Fruit fly (Drosophila melanogaster) whole organism, embryonic: ENCODE results near the gene Prim2.

Experiments used
- ATbp ChIP-seq: fragments of 200-800 bp; sonication (Bioruptor generic); optimal IDR thresholded peaks from 2 replicates; lab custom pipeline; 2017; ENCODE audit warnings: missing biosample characterization, mild to moderate bottlenecking, missing genetic modification characterization, missing genetic modification reagents
- Bgb ChIP-seq: fragments of 200-800 bp; sonication (Bioruptor generic); IDR thresholded peaks from 2 replicates; pipeline ENCODE4 v1.3.6; 2022; ENCODE audit warnings: missing biosample characterization, missing genetic modification characterization; ENCODE audit not compliant: partially characterized antibody
- CG10565 ChIP-seq: fragments of 200-800 bp; sonication (Bioruptor generic); optimal IDR thresholded peaks from 3 replicates; lab custom pipeline; 2016; ENCODE audit warnings: missing biosample characterization, mild to moderate bottlenecking, missing genetic modification characterization
- CG11695 ChIP-seq: fragments of 200-800 bp; sonication (Bioruptor generic); IDR thresholded peaks from 3 replicates; pipeline ENCODE4 v1.3.6; 2022; ENCODE audit warnings: missing biosample characterization, missing genetic modification characterization
- CG11723 ChIP-seq: fragments of 200-800 bp; sonication (Bioruptor generic); optimal IDR thresholded peaks from 2 replicates; lab custom pipeline; 2017; ENCODE audit warnings: missing biosample characterization, mild to moderate bottlenecking, missing genetic modification characterization
- CG15514 ChIP-seq: fragments of 200-800 bp; sonication (Bioruptor generic); optimal IDR thresholded peaks from 3 replicates; lab custom pipeline; 2017; ENCODE audit warnings: missing biosample characterization, missing genetic modification characterization, mild to moderate bottlenecking, moderate library complexity, missing genetic modification reagents
- CG17359 ChIP-seq: fragments of 200-800 bp; sonication (Bioruptor generic); optimal IDR thresholded peaks from 3 replicates; lab custom pipeline; 2018; ENCODE audit warnings: missing biosample characterization, mild to moderate bottlenecking, missing genetic modification characterization, moderate library complexity
- CG30431 ChIP-seq: fragments of 200-800 bp; sonication (Bioruptor generic); optimal IDR thresholded peaks from 2 replicates; lab custom pipeline; 2017; ENCODE audit warnings: missing biosample characterization, missing genetic modification characterization
- CG34422 ChIP-seq: fragments of 200-800 bp; sonication (Bioruptor generic); IDR thresholded peaks from 3 replicates; pipeline ENCODE4 v1.3.6; 2022; ENCODE audit warnings: missing biosample characterization, missing genetic modification characterization
- CG3838 ChIP-seq: fragments of 200-800 bp; sonication (Bioruptor generic); optimal IDR thresholded peaks from 3 replicates; lab custom pipeline; 2016; ENCODE audit warnings: missing biosample characterization, missing genetic modification characterization
- CG4617 ChIP-seq: fragments of 200-800 bp; sonication (Bioruptor generic); optimal IDR thresholded peaks from 3 replicates; lab custom pipeline; 2016; ENCODE audit warnings: missing biosample characterization, missing genetic modification characterization, borderline replicate concordance
- CG5180 ChIP-seq: fragments of 200-800 bp; sonication (Bioruptor generic); optimal IDR thresholded peaks from 3 replicates; lab custom pipeline; 2017; ENCODE audit warnings: missing biosample characterization, missing genetic modification characterization, mild to moderate bottlenecking, moderate library complexity, missing genetic modification reagents
- CG5245 ChIP-seq: fragments of 200-800 bp; sonication (Bioruptor generic); optimal IDR thresholded peaks from 3 replicates; lab custom pipeline; 2016; ENCODE audit warnings: missing biosample characterization, missing genetic modification characterization
- CG6791 ChIP-seq: fragments of 200-800 bp; sonication (Bioruptor generic); IDR thresholded peaks from 3 replicates; pipeline ENCODE4 v1.3.6; 2022; ENCODE audit warnings: missing biosample characterization, missing genetic modification characterization; ENCODE audit not compliant: partially characterized antibody
- CG7745 ChIP-seq: fragments of 200-800 bp; sonication (Bioruptor generic); optimal IDR thresholded peaks from 2 replicates; lab custom pipeline; 2018; ENCODE audit warnings: missing biosample characterization, mild to moderate bottlenecking, missing genetic modification characterization, moderate library complexity
- CG7786 ChIP-seq: fragments of 200-800 bp; sonication (Bioruptor generic); optimal IDR thresholded peaks from 2 replicates; lab custom pipeline; 2016; ENCODE audit warnings: missing biosample characterization, missing genetic modification characterization
- CG7928 ChIP-seq: fragments of 200-800 bp; sonication (Bioruptor generic); optimal IDR thresholded peaks from 2 replicates; lab custom pipeline; 2017; ENCODE audit warnings: missing biosample characterization, mild to moderate bottlenecking, missing genetic modification characterization
- CG7987 ChIP-seq: fragments of 200-800 bp; sonication (Bioruptor generic); optimal IDR thresholded peaks from 2 replicates; lab custom pipeline; 2018; ENCODE audit warnings: missing biosample characterization, mild to moderate bottlenecking, missing genetic modification characterization, moderate library complexity
- CG8944 ChIP-seq: fragments of 200-800 bp; sonication (Bioruptor generic); optimal IDR thresholded peaks from 3 replicates; lab custom pipeline; 2016; ENCODE audit warnings: missing biosample characterization, missing genetic modification characterization
- CG9609 ChIP-seq: fragments of 200-800 bp; sonication (Bioruptor generic); optimal IDR thresholded peaks from 3 replicates; lab custom pipeline; 2016; ENCODE audit warnings: missing biosample characterization, missing genetic modification characterization
- CG9817 ChIP-seq: fragments of 200-800 bp; sonication (Bioruptor generic); optimal IDR thresholded peaks from 2 replicates; lab custom pipeline; 2018; ENCODE audit warnings: missing biosample characterization, mild to moderate bottlenecking, missing genetic modification characterization, moderate library complexity
- CTCF ChIP-seq: fragments of 200-800 bp; sonication (Bioruptor generic); optimal IDR thresholded peaks from 2 replicates; lab custom pipeline; 2017; ENCODE audit warnings: missing biosample characterization, mild to moderate bottlenecking, missing genetic modification characterization, moderate library complexity
- HmgZ ChIP-seq: fragments of 200-800 bp; sonication (Bioruptor generic); optimal IDR thresholded peaks from 2 replicates; lab custom pipeline; 2018; ENCODE audit warnings: missing biosample characterization, mild to moderate bottlenecking, missing genetic modification characterization
- Jarid2 ChIP-seq: fragments of 200-800 bp; sonication (Bioruptor generic); optimal IDR thresholded peaks from 3 replicates; lab custom pipeline; 2017; ENCODE audit warnings: mild to moderate bottlenecking, missing biosample characterization, missing genetic modification reagents, missing genetic modification characterization
- NFAT ChIP-seq: fragments of 200-800 bp; sonication (Bioruptor generic); IDR thresholded peaks from 2 replicates; pipeline ENCODE4 v1.3.6; 2022; ENCODE audit warnings: missing biosample characterization, missing genetic modification characterization
- Nf-YC ChIP-seq: fragments of 200-800 bp; optimal IDR thresholded peaks from 3 replicates; lab custom pipeline; 2019; ENCODE audit warnings: missing biosample characterization, mild to moderate bottlenecking, missing genetic modification characterization, moderate library complexity
- PHDP ChIP-seq: fragments of 200-800 bp; sonication (Bioruptor generic); optimal IDR thresholded peaks from 3 replicates; lab custom pipeline; 2018; ENCODE audit warnings: missing biosample characterization, mild to moderate bottlenecking, missing genetic modification characterization, moderate library complexity
- Spps ChIP-seq: fragments of 200-800 bp; sonication (Bioruptor generic); optimal IDR thresholded peaks from 2 replicates; lab custom pipeline; 2018; ENCODE audit warnings: missing biosample characterization, mild to moderate bottlenecking, missing genetic modification characterization
- TFAM ChIP-seq: fragments of 200-800 bp; sonication (Bioruptor generic); optimal IDR thresholded peaks from 2 replicates; lab custom pipeline; 2017; ENCODE audit warnings: missing biosample characterization, missing genetic modification characterization, inconsistent platforms
- Xrp1 ChIP-seq: fragments of 200-800 bp; sonication (Bioruptor generic); IDR thresholded peaks from 2 replicates; pipeline ENCODE4 v1.3.6; 2022; ENCODE audit warnings: missing biosample characterization, missing genetic modification characterization
- ato ChIP-seq: fragments of 200-800 bp; sonication (Bioruptor generic); IDR thresholded peaks from 2 replicates; pipeline ENCODE4 v1.3.6; 2022; ENCODE audit warnings: missing biosample characterization, missing genetic modification characterization; ENCODE audit not compliant: partially characterized antibody
- az2 ChIP-seq: fragments of 200-800 bp; sonication (Bioruptor generic); optimal IDR thresholded peaks from 3 replicates; lab custom pipeline; 2016; ENCODE audit warnings: missing biosample characterization, missing genetic modification characterization
- chif ChIP-seq, 2 experiments: fragments of 200-800 bp; sonication (Bioruptor generic); optimal IDR thresholded peaks; 3 replicates each; lab custom pipeline; 2016; ENCODE audit warnings: missing biosample characterization in 2 of 2, missing genetic modification characterization in 2 of 2
- crc ChIP-seq: fragments of 200-800 bp; sonication (Bioruptor generic); optimal IDR thresholded peaks from 2 replicates; lab custom pipeline; 2016; ENCODE audit warnings: missing biosample characterization, missing genetic modification characterization
- crol ChIP-seq: fragments of 200-800 bp; sonication (Bioruptor generic); IDR thresholded peaks from 2 replicates; pipeline ENCODE4 v1.3.6; 2022; ENCODE audit warnings: missing biosample characterization, missing genetic modification characterization
- eyg ChIP-seq: fragments of 200-800 bp; sonication (Bioruptor generic); optimal IDR thresholded peaks from 3 replicates; lab custom pipeline; 2016; ENCODE audit warnings: missing biosample characterization, missing genetic modification characterization
- fd96Cb ChIP-seq: fragments of 200-800 bp; sonication (Bioruptor generic); optimal IDR thresholded peaks from 2 replicates; lab custom pipeline; 2018; ENCODE audit warnings: missing biosample characterization, mild to moderate bottlenecking, missing genetic modification characterization, moderate library complexity
- gcm2 ChIP-seq: fragments of 200-800 bp; sonication (Bioruptor generic); optimal IDR thresholded peaks from 2 replicates; lab custom pipeline; 2016; ENCODE audit warnings: missing biosample characterization, missing genetic modification characterization
- gro ChIP-seq: fragments of 200-800 bp; sonication (Bioruptor generic); optimal IDR thresholded peaks from 2 replicates; lab custom pipeline; 2016; ENCODE audit warnings: missing biosample characterization, missing genetic modification characterization
- hb ChIP-seq: fragments of 200-800 bp; sonication (Bioruptor generic); IDR thresholded peaks from 3 replicates; pipeline ENCODE4 v1.3.6; 2022; ENCODE audit warnings: missing biosample characterization, missing genetic modification characterization; ENCODE audit not compliant: partially characterized antibody
- insv ChIP-seq, 2 experiments: fragments of 200-800 bp; sonication (Bioruptor generic); optimal IDR thresholded peaks; 3 replicates each; lab custom pipeline; 2016 to 2018; ENCODE audit warnings: missing biosample characterization in 2 of 2, missing genetic modification characterization in 2 of 2
- ken ChIP-seq: fragments of 200-800 bp; sonication (Bioruptor generic); IDR thresholded peaks from 3 replicates; pipeline ENCODE4 v1.3.6; 2022; ENCODE audit warnings: missing biosample characterization, missing genetic modification characterization
- pan ChIP-seq, 4 experiments: fragments of >200 bp in 3 of 4; fragments of 200-800 bp in 1 of 4; sonication (Bioruptor generic) in 1 of 4; optimal IDR thresholded peaks in 3 of 4; IDR thresholded peaks in 1 of 4; 2 replicates each; pipeline versions ENCODE4 v1.3.6 to Lab custom; 2017 to 2022; ENCODE audit warnings: missing biosample characterization in 2 of 4, missing genetic modification characterization in 2 of 4, mixed read lengths in 1 of 4
- phol ChIP-seq: fragments of 200-800 bp; sonication (Bioruptor generic); optimal IDR thresholded peaks from 3 replicates; lab custom pipeline; 2018; ENCODE audit warnings: missing biosample characterization, mild to moderate bottlenecking, missing genetic modification characterization, moderate library complexity
- pros ChIP-seq: fragments of 200-800 bp; sonication (Bioruptor generic); optimal IDR thresholded peaks from 3 replicates; lab custom pipeline; 2019; ENCODE audit warnings: missing biosample characterization, mild to moderate bottlenecking, missing genetic modification characterization, moderate library complexity
- stwl ChIP-seq: fragments of 200-800 bp; sonication (Bioruptor generic); optimal IDR thresholded peaks from 3 replicates; lab custom pipeline; 2018; ENCODE audit warnings: missing biosample characterization, mild to moderate bottlenecking, missing genetic modification characterization, moderate library complexity
- tll ChIP-seq, 2 experiments: fragments of 200-800 bp in 1 of 2; fragments of >200 bp in 1 of 2; sonication (Bioruptor generic) in 1 of 2; optimal IDR thresholded peaks; 2 replicates each; lab custom pipeline; 2017 to 2019; ENCODE audit warnings: missing biosample characterization in 2 of 2, missing genetic modification characterization in 2 of 2, mild to moderate bottlenecking in 1 of 2, moderate library complexity in 1 of 2
- toy ChIP-seq: fragments of 200-800 bp; sonication (Bioruptor generic); IDR thresholded peaks from 2 replicates; pipeline ENCODE4 v1.3.6; 2022; ENCODE audit warnings: missing biosample characterization, missing genetic modification characterization
- vvl ChIP-seq: fragments of 200-800 bp; sonication (Bioruptor generic); IDR thresholded peaks from 2 replicates; pipeline ENCODE4 v1.3.6; 2022; ENCODE audit warnings: missing biosample characterization, missing genetic modification characterization

The Prim2 gene

DNA sequence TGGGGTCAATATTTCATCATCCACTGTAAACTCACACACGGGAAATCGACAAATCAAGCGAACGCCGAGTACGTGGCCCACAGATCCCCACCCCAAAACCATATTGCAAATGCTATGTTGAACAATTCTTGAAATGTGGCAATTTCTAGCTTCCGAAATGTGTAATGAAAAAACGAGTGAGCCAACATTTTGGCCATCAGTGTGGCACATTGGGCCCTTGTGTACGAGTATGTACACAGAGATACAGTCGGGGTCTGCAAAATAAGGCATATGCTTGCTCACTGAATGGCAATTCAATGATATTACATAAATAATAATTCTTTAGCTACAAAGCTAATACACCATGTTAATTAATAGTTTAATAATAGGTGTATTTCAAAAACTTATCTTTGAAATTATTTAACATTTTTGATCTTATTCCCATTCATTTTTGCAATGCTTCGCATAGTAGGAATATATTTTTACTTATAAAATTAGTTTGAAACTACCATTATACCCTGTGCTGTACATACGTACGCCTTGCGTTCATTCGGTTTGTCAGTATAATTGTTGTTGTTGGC is 38.2 kb upstream of the Prim2 start (continued):
- TF ChIP-seq CG17359 (tag; lab: Kevin White, UChicago): peak; percentile 93
- TF ChIP-seq gcm2: peak; percentile 66
- peak; percentile 87 for TF ChIP-seq phol (tag; lab: Kevin White, UChicago)
- peak in 1 of 2 experiments; percentile 57 for TF ChIP-seq insv (GFP tag; optimal IDR thresholded peaks at IDR 0.05; lab: Kevin White, UChicago)
- TF ChIP-seq HmgZ (tag; lab: Kevin White, UChicago): peak; percentile 92
- peak; percentile 86 for TF ChIP-seq Xrp1 (GFP tag; lab: Robert Waterston, UW)
- peak; percentile 48 for TF ChIP-seq Spps (tag; lab: Kevin White, UChicago)
- peak; percentile 46 for TF ChIP-seq Jarid2 (GFP tag; lab: Kevin White, UChicago)
- TF ChIP-seq PHDP (tag; lab: Kevin White, UChicago): peak; percentile 92
- peak; percentile 69 for TF ChIP-seq CG7987 (GFP tag; lab: Kevin White, UChicago)
- peak; percentile 82 for TF ChIP-seq Nf-YC (tag; lab: Kevin White, UChicago)
- TF ChIP-seq CG30431 (GFP tag; lab: Kevin White, UChicago): peak; percentile 78
- TF ChIP-seq CG34422 (GFP tag; lab: Robert Waterston, UW): peak; percentile 86
- TF ChIP-seq ken: peak; percentile 56; the same call in 1 of the 3 replicates
- TF ChIP-seq CG10565: no peak
- no peak for TF ChIP-seq pros (GFP tag; lab: Kevin White, UChicago)
- peak; percentile 78 for TF ChIP-seq CG15514 (GFP tag; lab: Kevin White, UChicago)
- peak; percentile 80 for TF ChIP-seq ATbp (GFP tag; lab: Kevin White, UChicago)
- peak; percentile 89 for TF ChIP-seq az2 (GFP tag; lab: Kevin White, UChicago)
- peak; percentile 84 for TF ChIP-seq fd96Cb (tag; lab: Kevin White, UChicago)
- peak; percentile 36 to 66 for TF ChIP-seq chif (GFP tag; optimal IDR thresholded peaks at IDR 0.05; lab: Kevin White, UChicago)
- TF ChIP-seq CG5180 (GFP tag; lab: Kevin White, UChicago): peak; percentile 80
- no peak for TF ChIP-seq CG7745 (tag; lab: Kevin White, UChicago)
- peak; percentile 82 for TF ChIP-seq CG9817 (tag; lab: Kevin White, UChicago)
- peak; percentile 72 for TF ChIP-seq CG8944
- peak; percentile 48 for TF ChIP-seq CG3838 (GFP tag; lab: Kevin White, UChicago)
- no peak for TF ChIP-seq CG6791 (GFP tag; lab: Robert Waterston, UW)
- peak; percentile 79 for TF ChIP-seq NFAT (GFP tag; lab: Robert Waterston, UW)
- peak; percentile 69 for TF ChIP-seq crc (GFP tag; lab: Kevin White, UChicago)
- no peak for TF ChIP-seq hb (GFP tag; lab: Robert Waterston, UW)
- TF ChIP-seq crol: no peak
- TF ChIP-seq vvl (GFP tag; lab: Robert Waterston, UW): peak; percentile 90
- no peak for TF ChIP-seq tll (GFP tag; optimal IDR thresholded peaks at IDR 0.05; lab: Kevin White, UChicago)
- no peak for TF ChIP-seq pan (optimal IDR thresholded peaks at IDR 0.05; lab: Kevin White, UChicago)
- peak in 1 of 2 experiments; percentile 89 for TF ChIP-seq pan (GFP tag; optimal IDR thresholded peaks at IDR 0.05 in 1 of 2, IDR thresholded peaks at IDR 0.05 in 1 of 2)
- TF ChIP-seq CG9609 (GFP tag; lab: Kevin White, UChicago): peak; percentile 73
- TF ChIP-seq eyg (GFP tag; lab: Kevin White, UChicago): peak; percentile 53
- TF ChIP-seq toy (GFP tag; lab: Robert Waterston, UW): peak; percentile 73
- TF ChIP-seq CG7928 (GFP tag; lab: Kevin White, UChicago): peak; percentile 26
- peak; percentile 20 for TF ChIP-seq TFAM (GFP tag; lab: Kevin White, UChicago)
- no peak for TF ChIP-seq ato (GFP tag; lab: Robert Waterston, UW)
- TF ChIP-seq stwl (tag; lab: Kevin White, UChicago): no peak
- peak; percentile 91 for TF ChIP-seq CG7786 (GFP tag; lab: Kevin White, UChicago)
- TF ChIP-seq Bgb: no peak
- TF ChIP-seq CG5245 (GFP tag; lab: Kevin White, UChicago): peak; percentile 72
- peak; percentile 63 for TF ChIP-seq CG4617 (GFP tag; lab: Kevin White, UChicago)
- peak; percentile 33 for TF ChIP-seq CTCF
- peak; percentile 80 for TF ChIP-seq CG11723 (GFP tag; lab: Kevin White, UChicago)
- TF ChIP-seq CG11695 (GFP tag; lab: Robert Waterston, UW): peak; percentile 91
- TF ChIP-seq gro (GFP tag; lab: Kevin White, UChicago): peak; percentile 80
